Fruit fly (Drosophila melanogaster) whole organism, embryonic: ENCODE data around the gene CG7860.

ENCODE experiments used
- Adf1 ChIP-seq: fragments of 200-800 bp; sonication (Bioruptor generic); IDR thresholded peaks from 2 replicates; pipeline ENCODE4 v1.3.6; 2022; ENCODE audit warnings: missing biosample characterization, missing genetic modification characterization
- Blimp-1 ChIP-seq: fragments of 200-800 bp; sonication (Bioruptor generic); optimal IDR thresholded peaks from 3 replicates; lab custom pipeline; 2018; ENCODE audit warnings: missing biosample characterization, missing genetic modification characterization, mild to moderate bottlenecking, moderate library complexity, missing genetic modification reagents
- BtbVII ChIP-seq: fragments of 200-800 bp; sonication (Bioruptor generic); optimal IDR thresholded peaks from 3 replicates; lab custom pipeline; 2017; ENCODE audit warnings: missing biosample characterization, mild to moderate bottlenecking, missing genetic modification characterization
- CG10209 ChIP-seq: fragments of 200-800 bp; sonication (Bioruptor generic); optimal IDR thresholded peaks from 3 replicates; lab custom pipeline; 2017; ENCODE audit warnings: missing biosample characterization, mild to moderate bottlenecking, missing genetic modification characterization, missing genetic modification reagents
- CG10366 ChIP-seq: fragments of 200-800 bp; sonication (Bioruptor generic); IDR thresholded peaks from 2 replicates; pipeline ENCODE4 v1.3.6; 2022; ENCODE audit warnings: missing biosample characterization, missing genetic modification characterization
- CG11723 ChIP-seq: fragments of 200-800 bp; sonication (Bioruptor generic); optimal IDR thresholded peaks from 2 replicates; lab custom pipeline; 2017; ENCODE audit warnings: missing biosample characterization, mild to moderate bottlenecking, missing genetic modification characterization
- CG12071 ChIP-seq: fragments of 200-800 bp; sonication (Bioruptor generic); optimal IDR thresholded peaks from 3 replicates; lab custom pipeline; 2018; ENCODE audit warnings: missing biosample characterization, mild to moderate bottlenecking, missing genetic modification characterization
- CG13424 ChIP-seq: fragments of 200-800 bp; sonication (Bioruptor generic); optimal IDR thresholded peaks from 2 replicates; lab custom pipeline; 2019; ENCODE audit warnings: missing biosample characterization, mild to moderate bottlenecking, missing genetic modification characterization, moderate library complexity
- CG15269 ChIP-seq: fragments of 200-800 bp; sonication (Bioruptor generic); optimal IDR thresholded peaks from 2 replicates; lab custom pipeline; 2018; ENCODE audit warnings: missing biosample characterization, mild to moderate bottlenecking, missing genetic modification characterization, moderate library complexity
- CG16813 ChIP-seq: fragments of 200-800 bp; sonication (Bioruptor generic); IDR thresholded peaks from 3 replicates; pipeline ENCODE4 v1.3.6; 2022; ENCODE audit warnings: missing biosample characterization, missing genetic modification characterization; ENCODE audit not compliant: partially characterized antibody
- CG18262 ChIP-seq: fragments of 200-800 bp; optimal IDR thresholded peaks from 3 replicates; lab custom pipeline; 2019; ENCODE audit warnings: missing biosample characterization, mild to moderate bottlenecking, missing genetic modification characterization, moderate library complexity
- CG2116 ChIP-seq: fragments of 200-800 bp; sonication (Bioruptor generic); optimal IDR thresholded peaks from 3 replicates; lab custom pipeline; 2018; ENCODE audit warnings: missing biosample characterization, mild to moderate bottlenecking, missing genetic modification characterization
- CG2199 ChIP-seq: fragments of 200-800 bp; sonication (Bioruptor generic); IDR thresholded peaks from 3 replicates; pipeline ENCODE4 v1.3.6; 2022; ENCODE audit warnings: missing biosample characterization, missing genetic modification characterization
- CG3065 ChIP-seq: fragments of 200-800 bp; sonication (Bioruptor generic); optimal IDR thresholded peaks from 2 replicates; lab custom pipeline; 2016; ENCODE audit warnings: missing biosample characterization, missing genetic modification characterization
- CG31224 ChIP-seq: fragments of 200-800 bp; sonication (Bioruptor generic); IDR thresholded peaks from 2 replicates; pipeline ENCODE4 v1.3.6; 2022; ENCODE audit warnings: missing biosample characterization, missing genetic modification characterization
- CG31441 ChIP-seq: fragments of 200-800 bp; sonication (Bioruptor generic); IDR thresholded peaks from 2 replicates; pipeline ENCODE4 v1.3.6; 2022; ENCODE audit warnings: missing biosample characterization, missing genetic modification characterization
- CG32532 ChIP-seq: fragments of 200-800 bp; sonication (Bioruptor generic); IDR thresholded peaks from 2 replicates; pipeline ENCODE4 v1.3.6; 2022; ENCODE audit warnings: missing biosample characterization, missing genetic modification characterization
- CG3407 ChIP-seq: fragments of 200-800 bp; sonication (Bioruptor generic); optimal IDR thresholded peaks from 2 replicates; lab custom pipeline; 2018; ENCODE audit warnings: missing biosample characterization, mild to moderate bottlenecking, missing genetic modification characterization
- CG34224 ChIP-seq: fragments of 200-800 bp; sonication (Bioruptor generic); IDR thresholded peaks from 3 replicates; pipeline ENCODE4 v1.3.6; 2022; ENCODE audit warnings: missing biosample characterization, missing genetic modification characterization; ENCODE audit not compliant: partially characterized antibody
- CG3995 ChIP-seq: fragments of 200-800 bp; sonication (Bioruptor generic); optimal IDR thresholded peaks from 3 replicates; lab custom pipeline; 2016; ENCODE audit warnings: missing biosample characterization, missing genetic modification characterization
- CG6254 ChIP-seq: fragments of 200-800 bp; sonication (Bioruptor generic); optimal IDR thresholded peaks from 3 replicates; lab custom pipeline; 2017; ENCODE audit warnings: mild to moderate bottlenecking, missing biosample characterization, missing genetic modification reagents, missing genetic modification characterization
- CG6813 ChIP-seq: fragments of 200-800 bp; sonication (Bioruptor generic); optimal IDR thresholded peaks from 2 replicates; lab custom pipeline; 2017; ENCODE audit warnings: missing biosample characterization, missing genetic modification characterization, mild to moderate bottlenecking, moderate library complexity, missing genetic modification reagents
- CG7745 ChIP-seq: fragments of 200-800 bp; sonication (Bioruptor generic); optimal IDR thresholded peaks from 2 replicates; lab custom pipeline; 2018; ENCODE audit warnings: missing biosample characterization, mild to moderate bottlenecking, missing genetic modification characterization, moderate library complexity
- CG8089 ChIP-seq: fragments of 200-800 bp; sonication (Bioruptor generic); optimal IDR thresholded peaks from 3 replicates; lab custom pipeline; 2016; ENCODE audit warnings: missing biosample characterization, missing genetic modification characterization
- CG9797 ChIP-seq: fragments of 200-800 bp; sonication (Bioruptor generic); optimal IDR thresholded peaks from 3 replicates; lab custom pipeline; 2018; ENCODE audit warnings: missing biosample characterization, mild to moderate bottlenecking, missing genetic modification characterization
- CG9932 ChIP-seq: fragments of 200-800 bp; sonication (Bioruptor generic); IDR thresholded peaks from 2 replicates; pipeline ENCODE4 v1.3.6; 2022; ENCODE audit warnings: missing biosample characterization, missing genetic modification characterization
- Chrac-16 ChIP-seq: fragments of 200-800 bp; sonication (Bioruptor generic); optimal IDR thresholded peaks from 3 replicates; lab custom pipeline; 2016; ENCODE audit warnings: missing biosample characterization, missing genetic modification characterization
- CrebB ChIP-seq: fragments of 200-800 bp; sonication (Bioruptor generic); optimal IDR thresholded peaks from 3 replicates; lab custom pipeline; 2018; ENCODE audit warnings: missing biosample characterization, mild to moderate bottlenecking, missing genetic modification characterization
- Dp ChIP-seq: fragments of 200-800 bp; sonication (Bioruptor generic); optimal IDR thresholded peaks from 2 replicates; lab custom pipeline; 2018; ENCODE audit warnings: missing biosample characterization, mild to moderate bottlenecking, missing genetic modification characterization, moderate library complexity
- Hmr ChIP-seq: fragments of 200-800 bp; sonication (Bioruptor generic); optimal IDR thresholded peaks from 3 replicates; lab custom pipeline; 2017; ENCODE audit warnings: mild to moderate bottlenecking, missing biosample characterization, missing genetic modification reagents, missing genetic modification characterization
- Opbp ChIP-seq: fragments of 200-800 bp; sonication (Bioruptor generic); IDR thresholded peaks from 3 replicates; pipeline ENCODE4 v1.3.6; 2022; ENCODE audit warnings: missing biosample characterization, missing genetic modification characterization; ENCODE audit not compliant: partially characterized antibody
- Spps ChIP-seq: fragments of 200-800 bp; sonication (Bioruptor generic); optimal IDR thresholded peaks from 2 replicates; lab custom pipeline; 2018; ENCODE audit warnings: missing biosample characterization, mild to moderate bottlenecking, missing genetic modification characterization
- Xbp1 ChIP-seq: fragments of 200-800 bp; sonication (Bioruptor generic); optimal IDR thresholded peaks from 3 replicates; lab custom pipeline; 2016; ENCODE audit warnings: missing biosample characterization, mild to moderate bottlenecking, missing genetic modification characterization
- abd-A ChIP-seq: fragments of 200-800 bp; sonication (Bioruptor generic); optimal IDR thresholded peaks from 3 replicates; lab custom pipeline; 2019; ENCODE audit warnings: missing biosample characterization, mild to moderate bottlenecking, missing genetic modification characterization, moderate library complexity
- ara ChIP-seq: fragments of 200-800 bp; sonication (Bioruptor generic); IDR thresholded peaks from 2 replicates; pipeline ENCODE4 v1.3.6; 2022; ENCODE audit warnings: missing biosample characterization, missing genetic modification characterization
- btn ChIP-seq: fragments of 200-800 bp; sonication (Bioruptor generic); optimal IDR thresholded peaks from 2 replicates; lab custom pipeline; 2016; ENCODE audit warnings: missing biosample characterization, missing genetic modification characterization
- chinmo ChIP-seq: fragments of 200-800 bp; sonication (Bioruptor generic); IDR thresholded peaks from 4 replicates; pipeline ENCODE4 v1.3.6; 2022; ENCODE audit warnings: missing biosample characterization, missing genetic modification characterization; ENCODE audit not compliant: partially characterized antibody
- crc ChIP-seq: fragments of 200-800 bp; sonication (Bioruptor generic); optimal IDR thresholded peaks from 2 replicates; lab custom pipeline; 2016; ENCODE audit warnings: missing biosample characterization, missing genetic modification characterization
- danr ChIP-seq: fragments of 200-800 bp; sonication (Bioruptor generic); IDR thresholded peaks from 2 replicates; pipeline ENCODE4 v1.3.6; 2022; ENCODE audit warnings: missing biosample characterization, missing genetic modification characterization
- ems ChIP-seq: fragments of 200-800 bp; sonication (Bioruptor generic); optimal IDR thresholded peaks from 3 replicates; lab custom pipeline; 2016; ENCODE audit warnings: missing biosample characterization, missing genetic modification characterization
- her ChIP-seq: fragments of 200-800 bp; sonication (Bioruptor generic); optimal IDR thresholded peaks from 2 replicates; lab custom pipeline; 2016; ENCODE audit warnings: missing biosample characterization, missing genetic modification characterization
- jing ChIP-seq: fragments of 200-800 bp; sonication (Bioruptor generic); optimal IDR thresholded peaks from 2 replicates; lab custom pipeline; 2018; ENCODE audit warnings: missing biosample characterization, mild to moderate bottlenecking, missing genetic modification characterization
- kah ChIP-seq: fragments of 200-800 bp; sonication (Bioruptor generic); optimal IDR thresholded peaks from 2 replicates; lab custom pipeline; 2018; ENCODE audit warnings: missing biosample characterization, mild to moderate bottlenecking, missing genetic modification characterization
- lab ChIP-seq: fragments of 200-800 bp; sonication (Bioruptor generic); optimal IDR thresholded peaks from 3 replicates; lab custom pipeline; 2017; ENCODE audit warnings: missing biosample characterization, missing genetic modification characterization, mild to moderate bottlenecking, moderate library complexity, missing genetic modification reagents
- nerfin-2 ChIP-seq: fragments of 200-800 bp; sonication (Bioruptor generic); IDR thresholded peaks from 2 replicates; pipeline ENCODE4 v1.3.6; 2022; ENCODE audit warnings: missing biosample characterization, missing genetic modification characterization; ENCODE audit not compliant: partially characterized antibody
- nmo ChIP-seq: fragments of 200-800 bp; sonication (Bioruptor generic); optimal IDR thresholded peaks from 2 replicates; lab custom pipeline; 2018; ENCODE audit warnings: missing biosample characterization, mild to moderate bottlenecking, missing genetic modification characterization, moderate library complexity
- vfl ChIP-seq: fragments of 200-800 bp; sonication (Bioruptor generic); optimal IDR thresholded peaks from 2 replicates; lab custom pipeline; 2016; ENCODE audit warnings: missing biosample characterization, missing genetic modification characterization
- zen ChIP-seq: fragments of 200-800 bp; sonication (Bioruptor generic); optimal IDR thresholded peaks from 3 replicates; lab custom pipeline; 2018; ENCODE audit warnings: missing biosample characterization, mild to moderate bottlenecking, missing genetic modification characterization, moderate library complexity
- zf30C ChIP-seq: fragments of 200-800 bp; sonication (Bioruptor generic); optimal IDR thresholded peaks from 3 replicates; lab custom pipeline; 2018; ENCODE audit warnings: missing biosample characterization, mild to moderate bottlenecking, missing genetic modification characterization
- zfh2 ChIP-seq: fragments of 200-800 bp; sonication (Bioruptor generic); optimal IDR thresholded peaks from 2 replicates; lab custom pipeline; 2016; ENCODE audit warnings: missing biosample characterization, missing genetic modification characterization

The CG7860 gene

DNA sequence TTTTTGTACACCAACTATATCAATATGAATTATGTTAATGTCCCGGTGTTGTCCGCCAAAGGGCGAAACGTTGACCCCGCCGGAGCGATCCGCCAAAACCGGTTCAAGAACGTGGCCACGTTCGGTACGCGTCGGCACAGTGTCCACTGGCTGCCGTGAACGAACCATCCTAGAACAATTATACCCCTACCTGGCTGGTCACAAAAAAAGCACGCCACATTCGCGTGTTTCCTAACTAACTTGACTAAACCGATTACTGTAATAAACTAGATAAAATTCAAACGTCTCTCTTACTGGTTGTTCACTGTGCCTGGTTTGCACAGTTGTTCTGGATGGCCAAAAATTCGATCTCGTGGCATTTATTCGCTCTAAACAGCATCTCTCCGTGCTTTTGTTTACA is 10.8 kb downstream of the CG7860 start (continued):
- TF ChIP-seq CG10366 (GFP tag; lab: Robert Waterston, UW) = peak; percentile 90
- peak; percentile 92 for TF ChIP-seq CrebB (tag; lab: Kevin White, UChicago)
- peak; percentile 76 for TF ChIP-seq CG3407 (GFP tag; lab: Kevin White, UChicago)
- peak; percentile 90 for TF ChIP-seq ems (GFP tag; lab: Kevin White, UChicago)
- peak; percentile 84 for TF ChIP-seq CG31441 (GFP tag; lab: Robert Waterston, UW)
- TF ChIP-seq CG32532 (GFP tag; lab: Robert Waterston, UW) = peak; percentile 97
- peak; percentile 85 for TF ChIP-seq Blimp-1 (GFP tag; lab: Kevin White, UChicago)
- TF ChIP-seq CG16813 = no peak
- peak; percentile 93 for TF ChIP-seq CG6813 (GFP tag; lab: Kevin White, UChicago)
- peak; percentile 84 for TF ChIP-seq zen (tag; lab: Kevin White, UChicago)
- TF ChIP-seq CG10209 (GFP tag; lab: Kevin White, UChicago) = peak; percentile 91
- peak; percentile 74 for TF ChIP-seq CG3995 (GFP tag; lab: Kevin White, UChicago)
- TF ChIP-seq CG6254 (GFP tag; lab: Kevin White, UChicago) = peak; percentile 82
- TF ChIP-seq btn (GFP tag; lab: Kevin White, UChicago) = peak; percentile 64
- peak; percentile 89 for TF ChIP-seq nmo (GFP tag; lab: Kevin White, UChicago)
- TF ChIP-seq CG2116 (GFP tag; lab: Kevin White, UChicago) = peak; percentile 49
- TF ChIP-seq CG7745 (tag; lab: Kevin White, UChicago) = peak; percentile 12
- peak; percentile 80 for TF ChIP-seq jing (GFP tag; lab: Kevin White, UChicago)
- no peak for TF ChIP-seq CG2199 (GFP tag; lab: Robert Waterston, UW)
- TF ChIP-seq CG12071 (GFP tag; lab: Kevin White, UChicago) = peak; percentile 95
- peak; percentile 68 for TF ChIP-seq Spps (tag; lab: Kevin White, UChicago)
- TF ChIP-seq zfh2 = peak; percentile 96
- peak; percentile 92 for TF ChIP-seq Xbp1
- peak; percentile 92 for TF ChIP-seq ara
- TF ChIP-seq Opbp (GFP tag; lab: Robert Waterston, UW) = no peak
- TF ChIP-seq vfl = peak; percentile 72
- TF ChIP-seq CG9797 (GFP tag; lab: Kevin White, UChicago) = peak; percentile 13
- TF ChIP-seq CG9932 (GFP tag; lab: Robert Waterston, UW) = peak; percentile 97
- TF ChIP-seq lab (GFP tag; lab: Kevin White, UChicago) = peak; percentile 96
- TF ChIP-seq kah (GFP tag; lab: Kevin White, UChicago) = peak; percentile 65
- peak; percentile 84 for TF ChIP-seq CG3065 (GFP tag; lab: Kevin White, UChicago)
- TF ChIP-seq chinmo (GFP tag; lab: Robert Waterston, UW) = no peak
- peak; percentile 88 for TF ChIP-seq CG18262
- peak; percentile 90 for TF ChIP-seq Chrac-16
- TF ChIP-seq abd-A (tag; lab: Kevin White, UChicago) = no peak
- peak; percentile 85 for TF ChIP-seq BtbVII
- TF ChIP-seq danr (GFP tag; lab: Robert Waterston, UW) = peak; percentile 71
- TF ChIP-seq CG34224 (GFP tag; lab: Robert Waterston, UW) = no peak
- TF ChIP-seq Hmr (GFP tag; lab: Kevin White, UChicago) = peak; percentile 93
- TF ChIP-seq CG13424 = peak; percentile 88
- TF ChIP-seq zf30C (GFP tag; lab: Kevin White, UChicago) = no peak
- TF ChIP-seq CG31224 (GFP tag; lab: Robert Waterston, UW) = peak; percentile 88
- TF ChIP-seq crc (GFP tag; lab: Kevin White, UChicago) = peak; percentile 86
- TF ChIP-seq CG11723 (GFP tag; lab: Kevin White, UChicago) = peak; percentile 83
- TF ChIP-seq CG8089 (GFP tag; lab: Kevin White, UChicago) = peak; percentile 86
- TF ChIP-seq CG15269 (tag; lab: Kevin White, UChicago) = peak; percentile 94
- TF ChIP-seq Dp (GFP tag; lab: Kevin White, UChicago) = no peak
- TF ChIP-seq nerfin-2 = no peak
- peak; percentile 78 for TF ChIP-seq Adf1 (GFP tag; lab: Robert Waterston, UW)
- TF ChIP-seq her = peak; percentile 94
